Worm (Caenorhabditis elegans): Measurements from ENCODE around the gene plk-1.
A peak's percentile ranks its signal among the peaks of the same experiment; 100 is the strongest.

Gene plk-1

ce11 chrIII:8144574-8145065 lies 43.5 kb downstream of the plk-1 start, which contains the start of the genes C14B9.8 and mrpl-18:
Gene C14B9.8, minus strand, starts transcription at chrIII:8144629.
Gene mrpl-18, plus strand, starts transcription at chrIII:8145015.
- TF ChIP-seq T26A8.4 (GFP tag; IDR thresholded peaks at IDR 0.05) (0 out of 2 replicates have a peak, but pooled peaks have one; percentile 30), ceh-44 (GFP tag; IDR thresholded peaks at IDR 0.05) (no peak), T20F7.1 (GFP tag; optimal IDR thresholded peaks at IDR 0.05) (peak; percentile 10), nhr-237 (tag; optimal IDR thresholded peaks at IDR 0.05) (no peak), lin-29 (GFP tag; IDR thresholded peaks at IDR 0.05) (no peak), tra-1 (GFP tag; IDR thresholded peaks at IDR 0.05) (no peak), D1046.2 (GFP tag; IDR thresholded peaks at IDR 0.05) (no peak), Y105C5A.15 (GFP tag; IDR thresholded peaks at IDR 0.05) (no peak), mep-1 (tag; optimal IDR thresholded peaks at IDR 0.05) (peak; percentile 43), mxl-3 (GFP tag; optimal IDR thresholded peaks at IDR 0.05) (no peak), zfp-3 (GFP tag; conservative IDR thresholded peaks at IDR 0.05) (0 out of 2 replicates have a peak, but pooled peaks have one; percentile 54), lin-38 (GFP tag; IDR thresholded peaks at IDR 0.05) (peak; percentile 61), madf-5 (GFP tag; IDR thresholded peaks at IDR 0.05) (no peak), fos-1 (tag; optimal IDR thresholded peaks at IDR 0.05) (no peak), hlh-30 (tag; optimal IDR thresholded peaks at IDR 0.05; ENCODE audit: insufficient read depth) (peak; percentile 76), dpl-1 (GFP tag; optimal IDR thresholded peaks at IDR 0.05) (peak; percentile 48), lin-15B (tag; optimal IDR thresholded peaks at IDR 0.05) (no peak), ceh-28 (tag; optimal IDR thresholded peaks at IDR 0.05) (no peak), lsy-2 (tag; optimal IDR thresholded peaks at IDR 0.05) (peak in 1 of 2 experiments; percentile 86), mxl-2 (GFP tag; conservative IDR thresholded peaks at IDR 0.05) (no peak), hif-1 (tag; optimal IDR thresholded peaks at IDR 0.05) (peak in 1 of 2 experiments; percentile 88), ZK337.2 (GFP tag; IDR thresholded peaks at IDR 0.05) (peak; percentile 80), nhr-6 (tag; optimal IDR thresholded peaks at IDR 0.05) (peak; percentile 55), dmd-9 (GFP tag; IDR thresholded peaks at IDR 0.05) (peak; percentile 65; the same call in 1 of the 2 replicates), Y48G9A.11 (GFP tag; IDR thresholded peaks at IDR 0.05) (peak; percentile 76), unc-130 (GFP tag; optimal IDR thresholded peaks at IDR 0.05) (peak; percentile 79), mes-2 (tag; optimal IDR thresholded peaks at IDR 0.05; ENCODE audit: poor library complexity, severe bottlenecking) (peak; percentile 98), mdl-1 (tag; optimal IDR thresholded peaks at IDR 0.05) (peak in 1 of 2 experiments; percentile 45), dmd-6 (GFP tag; IDR thresholded peaks at IDR 0.05) (peak; percentile 40), dve-1 (tag; optimal IDR thresholded peaks at IDR 0.05; ENCODE audit: insufficient read depth) (peak; percentile 53), hmg-1.1 (GFP tag; IDR thresholded peaks at IDR 0.05) (peak; percentile 40; the same call in 1 of the 2 replicates), zip-11 (GFP tag; IDR thresholded peaks at IDR 0.05) (no peak), zag-1 (tag; optimal IDR thresholded peaks at IDR 0.05) (no peak), F37D6.2 (tag; optimal IDR thresholded peaks at IDR 0.05) (peak; percentile 4), madf-9 (GFP tag; conservative IDR thresholded peaks at IDR 0.05) (0 out of 2 replicates have a peak, but pooled peaks have one; percentile 41), pha-4 (GFP tag; IDR thresholded peaks at IDR 0.05) (no peak), pha-4 (tag; optimal IDR thresholded peaks at IDR 0.05) (no peak), ZK546.5 (tag; optimal IDR thresholded peaks at IDR 0.05) (no peak), nhr-41 (GFP tag; IDR thresholded peaks at IDR 0.05) (no peak)

ce11 chrIII:8145971-8146370 lies 44.8 kb downstream of the plk-1 start:
- TF ChIP-seq unc-62 (GFP tag; optimal IDR thresholded peaks at IDR 0.05 in 1 of 2) (peak in 1 of 2 experiments; percentile 61), unc-62 (tag; optimal IDR thresholded peaks at IDR 0.05) (no peak), ceh-20 (GFP tag; IDR thresholded peaks at IDR 0.05) (peak; percentile 54; the same call in 1 of the 2 replicates), zip-2 (tag; optimal IDR thresholded peaks at IDR 0.05) (no peak), nhr-111 (GFP tag; optimal IDR thresholded peaks at IDR 0.05) (no peak), hmg-1.1 (GFP tag; IDR thresholded peaks at IDR 0.05) (0 out of 2 replicates have a peak, but pooled peaks have one; percentile 14)

Measured in whole organism, L4 larva.